Fruit fly (Drosophila melanogaster) whole organism, wandering third instar larva: ENCODE measurements around the gene CG14422.
A peak's percentile ranks its signal among the peaks of the same experiment; 100 is the strongest.

ENCODE experiments used
- Abd-B ChIP-seq: fragments of >200 bp; optimal IDR thresholded peaks from 2 replicates; lab custom pipeline; 2017; ENCODE audit warnings: missing biosample characterization, missing genetic modification characterization
- CG32264 ChIP-seq: fragments of 200-800 bp; sonication (Bioruptor generic); optimal IDR thresholded peaks from 2 replicates; lab custom pipeline; 2016; ENCODE audit warnings: missing biosample characterization, missing genetic modification characterization
- CG9705 ChIP-seq: fragments of 200-800 bp; sonication (Bioruptor generic); optimal IDR thresholded peaks from 2 replicates; lab custom pipeline; 2018; ENCODE audit warnings: missing biosample characterization, mild to moderate bottlenecking, missing genetic modification characterization
- CrebA ChIP-seq: fragments of 200-800 bp; sonication (Bioruptor generic); optimal IDR thresholded peaks from 2 replicates; lab custom pipeline; 2016; ENCODE audit warnings: missing biosample characterization, mild to moderate bottlenecking, missing genetic modification characterization, borderline replicate concordance
- Dif ChIP-seq: fragments of 200-275, 200-300 bp; sonication (Bioruptor generic); optimal IDR thresholded peaks from 2 replicates; lab custom pipeline; 2018; ENCODE audit warnings: missing biosample characterization, missing genetic modification characterization; ENCODE audit not compliant: partially characterized antibody
- GATAd ChIP-seq: sonication (Bioruptor generic); optimal IDR thresholded peaks from 2 replicates; lab custom pipeline; 2016; ENCODE audit warnings: missing biosample characterization, missing genetic modification characterization
- HLH106 ChIP-seq: fragments of 200-800 bp; optimal IDR thresholded peaks from 3 replicates; lab custom pipeline; 2019; ENCODE audit warnings: missing biosample characterization, mild to moderate bottlenecking, missing genetic modification characterization, moderate library complexity
- Hnf4 ChIP-seq: fragments of 200-800 bp; sonication (Bioruptor generic); optimal IDR thresholded peaks from 2 replicates; lab custom pipeline; 2016; ENCODE audit warnings: missing biosample characterization, mild to moderate bottlenecking, missing genetic modification characterization
- Hr78 ChIP-seq: fragments of >200 bp; optimal IDR thresholded peaks from 2 replicates; lab custom pipeline; 2017; ENCODE audit warnings: missing biosample characterization, missing genetic modification characterization
- Hr83 ChIP-seq: fragments of 200-300 bp; sonication (Bioruptor generic); optimal IDR thresholded peaks from 2 replicates; lab custom pipeline; 2016; ENCODE audit warnings: missing biosample characterization, mild to moderate bottlenecking, missing genetic modification characterization, moderate library complexity; ENCODE audit not compliant: poor library complexity, severe bottlenecking
- Jra ChIP-seq: sonication (Bioruptor generic); optimal IDR thresholded peaks from 2 replicates; lab custom pipeline; 2016; ENCODE audit warnings: missing biosample characterization, missing genetic modification characterization
- Mio ChIP-seq: sonication (Bioruptor generic); optimal IDR thresholded peaks from 2 replicates; lab custom pipeline; 2016; ENCODE audit warnings: missing biosample characterization, missing genetic modification characterization
- Myc ChIP-seq: fragments of >200 bp; optimal IDR thresholded peaks from 2 replicates; lab custom pipeline; 2017
- N ChIP-seq: fragments of >200 bp; optimal IDR thresholded peaks from 2 replicates; lab custom pipeline; 2018; ENCODE audit warnings: missing biosample characterization, missing external identifiers, missing genetic modification characterization
- Rel ChIP-seq, 2 experiments: fragments of 200-800 bp; sonication (Bioruptor generic) in 1 of 2; optimal IDR thresholded peaks; 2 replicates in 1 of 2; 3 replicates in 1 of 2; lab custom pipeline; 2016 to 2019; ENCODE audit warnings: mild to moderate bottlenecking in 2 of 2, missing biosample characterization in 2 of 2, missing genetic modification characterization in 2 of 2, moderate library complexity in 1 of 2
- Sp1 ChIP-seq: fragments of 200-800 bp; sonication (Bioruptor generic); optimal IDR thresholded peaks from 3 replicates; lab custom pipeline; 2019; ENCODE audit warnings: missing biosample characterization, mild to moderate bottlenecking, missing genetic modification characterization, moderate library complexity
- Vsx2 ChIP-seq: fragments of 200-300, 225-300 bp; sonication (Bioruptor generic); optimal IDR thresholded peaks from 2 replicates; lab custom pipeline; 2018; ENCODE audit warnings: missing biosample characterization, missing genetic modification characterization; ENCODE audit not compliant: partially characterized antibody
- br ChIP-seq: fragments of 200-800 bp; sonication (Bioruptor generic); optimal IDR thresholded peaks from 2 replicates; lab custom pipeline; 2016; ENCODE audit warnings: missing biosample characterization, missing genetic modification characterization
- brk ChIP-seq: fragments of 200-800 bp; sonication (Bioruptor generic); optimal IDR thresholded peaks from 2 replicates; lab custom pipeline; 2016; ENCODE audit warnings: missing biosample characterization, mild to moderate bottlenecking, missing genetic modification characterization
- dl ChIP-seq, 2 experiments: fragments of 175-275, 200-275 bp in 1 of 2; fragments of 200-275 bp in 1 of 2; sonication (Bioruptor generic); optimal IDR thresholded peaks; lab custom pipeline; 2018; ENCODE audit warnings: mild to moderate bottlenecking in 2 of 2, missing biosample characterization in 2 of 2, missing genetic modification characterization in 2 of 2, moderate library complexity in 2 of 2; ENCODE audit not compliant: partially characterized antibody in 2 of 2, insufficient read depth in 1 of 2
- dmrt93B ChIP-seq: fragments of 200-800 bp; sonication (Bioruptor generic); optimal IDR thresholded peaks from 2 replicates; lab custom pipeline; 2018; ENCODE audit warnings: missing biosample characterization, mild to moderate bottlenecking, missing genetic modification characterization
- dsf ChIP-seq: sonication (Bioruptor generic); optimal IDR thresholded peaks from 2 replicates; lab custom pipeline; 2016; ENCODE audit warnings: missing biosample characterization, missing genetic modification characterization, borderline replicate concordance
- ey ChIP-seq: fragments of 200-800 bp; sonication (Bioruptor generic); optimal IDR thresholded peaks from 2 replicates; lab custom pipeline; 2016; ENCODE audit warnings: missing biosample characterization, missing genetic modification characterization
- foxo ChIP-seq, 2 experiments: fragments of 200-800 bp; sonication (Bioruptor generic); optimal IDR thresholded peaks; 2 replicates in 1 of 2; 3 replicates in 1 of 2; lab custom pipeline; 2016 to 2017; ENCODE audit warnings: missing biosample characterization in 2 of 2, missing genetic modification characterization in 2 of 2
- fru ChIP-seq: fragments of 200-800 bp; sonication (Bioruptor generic); optimal IDR thresholded peaks from 3 replicates; lab custom pipeline; 2016; ENCODE audit warnings: missing biosample characterization, mild to moderate bottlenecking, missing genetic modification characterization
- h ChIP-seq: fragments of 200-800 bp; sonication (Bioruptor generic); optimal IDR thresholded peaks from 3 replicates; lab custom pipeline; 2016; ENCODE audit warnings: missing biosample characterization, mild to moderate bottlenecking, missing genetic modification characterization
- lola ChIP-seq: fragments of >200 bp; optimal IDR thresholded peaks from 2 replicates; lab custom pipeline; 2017; ENCODE audit warnings: missing biosample characterization, missing genetic modification characterization
- psq ChIP-seq: fragments of 200-800 bp; sonication (Bioruptor generic); optimal IDR thresholded peaks from 3 replicates; lab custom pipeline; 2017; ENCODE audit warnings: missing biosample characterization, mild to moderate bottlenecking, missing genetic modification characterization, moderate library complexity
- rgr ChIP-seq: fragments of 200-800 bp; sonication (Bioruptor generic); optimal IDR thresholded peaks from 3 replicates; lab custom pipeline; 2016; ENCODE audit warnings: missing biosample characterization, mild to moderate bottlenecking, missing genetic modification characterization
- sage ChIP-seq: fragments of 200-800 bp; sonication (Bioruptor generic); optimal IDR thresholded peaks from 2 replicates; lab custom pipeline; 2016; ENCODE audit warnings: missing biosample characterization, mild to moderate bottlenecking, missing genetic modification characterization
- sv ChIP-seq: fragments of 200-800 bp; sonication (Bioruptor generic); optimal IDR thresholded peaks from 3 replicates; lab custom pipeline; 2016; ENCODE audit warnings: missing biosample characterization, missing genetic modification characterization
- tai ChIP-seq: sonication (Bioruptor generic); optimal IDR thresholded peaks from 2 replicates; lab custom pipeline; 2016; ENCODE audit warnings: missing biosample characterization, missing genetic modification characterization

CG14422 gene

DNA sequence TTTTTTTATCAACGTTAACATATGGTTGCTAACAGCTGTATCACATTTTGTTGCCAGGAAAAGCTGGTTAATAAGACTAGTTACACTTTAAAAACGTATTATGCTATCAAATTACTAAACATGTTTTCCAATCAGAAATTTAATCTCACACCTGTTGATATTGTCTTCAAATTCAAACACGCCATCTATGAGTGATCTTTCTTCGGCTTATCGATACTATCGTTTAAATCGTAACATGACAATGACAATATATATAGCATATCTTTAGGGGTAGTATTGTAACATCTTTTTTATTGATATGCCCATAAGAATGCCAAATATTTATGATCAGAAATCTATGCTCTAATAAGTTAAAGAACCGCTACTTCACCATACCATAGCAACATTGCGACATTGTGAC is 5.9 kb downstream of the CG14422 start:
- peak; percentile 62 for TF ChIP-seq Myc (lab: Kevin White, UChicago)
- TF ChIP-seq Jra (GFP tag; lab: Kevin White, UChicago): no peak

DNA sequence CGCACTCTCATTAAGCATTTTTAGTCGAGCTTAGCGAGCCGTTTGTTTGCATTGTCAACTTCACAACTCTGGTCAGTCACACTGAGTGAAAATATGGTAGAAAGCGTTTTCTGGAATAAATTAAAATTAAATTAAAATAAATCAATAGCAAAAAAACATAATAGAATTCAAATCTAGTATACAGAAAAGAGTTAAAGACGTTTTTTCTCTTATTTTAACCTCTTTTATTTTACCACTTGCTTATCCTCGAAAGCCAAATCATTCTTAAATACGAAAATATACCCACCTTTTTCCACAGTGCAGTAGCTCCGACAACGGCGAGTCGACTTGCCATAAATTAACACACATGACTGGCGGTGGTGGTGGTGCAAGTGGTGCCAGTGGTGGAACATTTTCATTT is 8.5 kb downstream of the CG14422 start:
- TF ChIP-seq CG32264 (GFP tag; lab: Kevin White, UChicago): no peak
- peak; percentile 39 for TF ChIP-seq fru (GFP tag; lab: Kevin White, UChicago)
- TF ChIP-seq CrebA (GFP tag; lab: Kevin White, UChicago): no peak
- TF ChIP-seq psq (GFP tag; lab: Kevin White, UChicago): peak; percentile 30
- TF ChIP-seq rgr (GFP tag; lab: Kevin White, UChicago): peak; percentile 28
- TF ChIP-seq HLH106: peak; percentile 21
- peak; percentile 19 for TF ChIP-seq Sp1 (GFP tag; lab: Kevin White, UChicago)
- TF ChIP-seq foxo (GFP tag; optimal IDR thresholded peaks at IDR 0.05; lab: Kevin White, UChicago): peak in 1 of 2 experiments; percentile 48
- peak; percentile 29 for TF ChIP-seq h (GFP tag; lab: Kevin White, UChicago)
- TF ChIP-seq, all 38 proteins: peak for 7

- TF ChIP-seq Jra (GFP tag; lab: Kevin White, UChicago) (no peak), fru (GFP tag; lab: Kevin White, UChicago) (peak; percentile 5)
- TF ChIP-seq, all 38 proteins: peak for 1
Observed at dm6 chrX:2956641-2957040, 13.5 kb downstream of the CG14422 start.

DNA sequence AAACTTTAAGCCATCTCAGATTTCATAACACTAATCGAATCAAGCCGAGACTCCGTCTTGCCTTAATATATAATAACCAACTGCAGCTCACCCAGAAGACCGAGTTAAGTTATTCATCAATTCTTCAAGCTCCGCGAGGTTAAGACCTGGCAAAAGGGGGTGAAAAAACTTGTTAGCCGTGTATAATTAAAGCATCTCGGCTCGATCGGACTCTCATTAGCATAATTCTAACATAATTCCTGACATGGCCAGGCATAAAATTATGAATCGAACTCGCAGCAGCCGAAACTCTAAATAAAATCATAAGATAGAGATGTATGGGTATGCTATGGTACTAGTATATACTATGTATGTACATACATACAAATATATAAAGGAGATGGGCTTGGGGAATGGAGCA is 20.0 kb downstream of the CG14422 start:
- TF ChIP-seq dmrt93B (GFP tag; lab: Kevin White, UChicago): no peak
- no peak for TF ChIP-seq sv (GFP tag; lab: Kevin White, UChicago)
- no peak for TF ChIP-seq Sp1 (GFP tag; lab: Kevin White, UChicago)
- no peak for TF ChIP-seq CG9705 (GFP tag; lab: Kevin White, UChicago)
- TF ChIP-seq dsf: no peak
- no peak for TF ChIP-seq CG32264 (GFP tag; lab: Kevin White, UChicago)
- no peak for TF ChIP-seq Hr83
- no peak for TF ChIP-seq Dif (GFP tag; lab: Kevin White, UChicago)
- TF ChIP-seq ey (GFP tag; lab: Kevin White, UChicago): no peak
- TF ChIP-seq tai (GFP tag; lab: Kevin White, UChicago): no peak
- TF ChIP-seq CrebA (GFP tag; lab: Kevin White, UChicago): no peak
- TF ChIP-seq Vsx2: no peak
- TF ChIP-seq N (GFP tag; lab: Kevin White, UChicago): no peak
- TF ChIP-seq GATAd: no peak
- TF ChIP-seq br (GFP tag; lab: Kevin White, UChicago): no peak
- no peak for TF ChIP-seq Hr78
- no peak for TF ChIP-seq Hnf4
- no peak for TF ChIP-seq Jra (GFP tag; lab: Kevin White, UChicago)

DNA sequence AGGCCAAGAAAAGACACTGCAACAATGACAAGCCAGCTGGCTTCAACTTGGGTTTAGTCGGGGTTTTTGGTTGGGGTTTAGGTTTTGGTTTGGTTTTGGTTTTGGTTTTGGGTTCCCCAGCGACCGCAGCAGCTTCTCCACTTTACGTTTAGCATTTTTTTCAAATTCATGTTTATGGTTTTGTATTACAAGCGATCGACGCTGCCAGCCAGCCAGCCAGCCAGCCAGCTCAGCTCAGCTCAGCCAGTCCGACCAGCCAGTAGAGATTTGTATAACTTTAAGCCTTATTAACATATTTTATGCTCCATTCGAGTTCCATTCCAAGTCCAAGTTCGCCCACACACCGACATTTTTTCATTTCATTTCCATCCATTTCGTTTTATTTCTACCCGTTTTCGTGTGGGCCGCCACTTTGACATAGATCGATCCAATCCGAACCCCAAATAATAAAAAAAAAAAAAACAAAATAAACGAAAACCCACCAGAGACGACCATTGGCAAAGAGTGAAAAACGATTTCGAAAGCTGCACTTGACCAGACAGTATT is 20.7 kb downstream of the CG14422 start:
- TF ChIP-seq N (GFP tag; lab: Kevin White, UChicago) (no peak), ey (GFP tag; lab: Kevin White, UChicago) (no peak), brk (no peak), Mio (GFP tag; lab: Kevin White, UChicago) (no peak), Rel (GFP tag; optimal IDR thresholded peaks at IDR 0.05; lab: Kevin White, UChicago) (no peak), Rel (tag; optimal IDR thresholded peaks at IDR 0.05; lab: Kevin White, UChicago) (no peak), dsf (no peak), Hnf4 (no peak), foxo (GFP tag; optimal IDR thresholded peaks at IDR 0.05; lab: Kevin White, UChicago) (no peak), Abd-B (GFP tag; lab: Kevin White, UChicago) (no peak), lola (GFP tag; lab: Kevin White, UChicago) (no peak), rgr (GFP tag; lab: Kevin White, UChicago) (no peak), fru (GFP tag; lab: Kevin White, UChicago) (no peak), tai (GFP tag; lab: Kevin White, UChicago) (no peak), sage (GFP tag; lab: Kevin White, UChicago) (no peak), dl (GFP tag; optimal IDR thresholded peaks at IDR 0.05; lab: Kevin White, UChicago; ENCODE audit: insufficient read depth in 1 of 2, partially characterized antibody in 2 of 2) (no peak), Vsx2 (no peak)
- TF ChIP-seq, all 38 proteins: peak for 0
